Fruit fly (Drosophila melanogaster) whole organism, embryonic: ENCODE data around the gene Dpm3.

Experiments
- CG18619 ChIP-seq: fragments of 200-800 bp; sonication (Bioruptor generic); optimal IDR thresholded peaks from 3 replicates; lab custom pipeline; 2017; ENCODE audit warnings: missing biosample characterization, mild to moderate bottlenecking, missing genetic modification characterization
- tna ChIP-seq: fragments of 200-800 bp; sonication (Bioruptor generic); IDR thresholded peaks from 2 replicates; pipeline ENCODE4 v1.3.6; 2022; ENCODE audit warnings: missing biosample characterization, missing genetic modification characterization; ENCODE audit not compliant: partially characterized antibody

DNA sequence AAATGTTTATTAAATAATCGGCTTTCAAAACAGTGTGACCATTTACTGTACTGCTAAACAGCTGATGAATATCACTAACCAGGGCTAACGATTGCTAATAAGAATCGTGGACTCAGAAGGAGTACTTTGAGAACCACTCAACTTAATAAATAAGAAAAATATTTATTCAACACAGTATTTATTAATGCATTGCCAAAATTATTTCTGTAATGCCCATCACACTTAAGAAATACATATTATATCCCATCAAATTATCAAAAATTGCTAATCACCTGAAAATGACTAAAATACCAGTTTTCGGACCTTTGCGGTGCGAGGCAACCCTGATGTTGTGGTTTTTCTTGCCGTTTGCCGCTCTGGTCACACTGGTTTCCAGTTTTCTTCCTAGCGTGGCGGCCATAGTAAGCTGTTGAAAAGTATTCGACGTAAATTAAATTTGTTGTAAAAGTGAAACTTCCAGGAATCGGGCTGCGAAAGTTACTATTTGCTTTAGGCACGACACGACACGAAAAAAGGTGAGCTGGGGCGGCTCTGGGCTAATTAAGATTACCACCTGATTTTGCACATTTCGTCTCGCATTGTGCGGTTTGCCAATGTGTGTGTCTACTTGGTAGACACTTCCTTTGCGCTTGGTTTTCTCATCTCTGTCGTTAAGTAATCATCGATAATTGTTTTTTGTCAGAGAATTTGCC is 21.0 kb downstream of the Dpm3 start, which contains the start of the genes mRpS21 and Droj2:
- TF ChIP-seq CG18619 (peak; percentile 15), tna (GFP tag; lab: Robert Waterston, UW) (no peak)
